Fruit fly (Drosophila melanogaster): Measurements from ENCODE around the gene CG3223.
"Not testable (repeated sequence)": the region's sequence is repeated elsewhere in the genome, so short reads cannot be mapped to it uniquely, and the experiment has no call there.

CG3223 gene

DNA sequence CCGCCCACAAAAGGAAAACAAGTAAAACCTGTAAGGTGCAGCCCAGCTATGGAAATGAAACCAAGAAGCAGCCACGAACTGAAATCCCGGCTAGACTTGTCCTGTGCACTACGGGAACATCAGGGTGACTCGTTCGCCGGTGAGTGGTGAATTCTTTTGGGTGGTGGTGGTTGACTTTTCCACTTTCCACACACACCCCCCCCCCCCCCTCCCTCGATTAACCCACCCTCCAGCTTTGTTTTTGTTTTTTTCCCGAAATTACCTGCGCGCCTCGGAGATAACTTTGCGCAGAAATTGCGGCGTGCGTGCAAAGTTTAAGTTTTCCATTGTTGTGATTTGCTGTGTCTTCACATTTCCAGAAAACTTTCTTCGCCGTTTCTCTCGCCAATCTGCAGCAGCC, 17.3 kb downstream of the CG3223 start:
- no peak for TF ChIP-seq noc (tag; optimal IDR thresholded peaks at IDR 0.05)

DNA sequence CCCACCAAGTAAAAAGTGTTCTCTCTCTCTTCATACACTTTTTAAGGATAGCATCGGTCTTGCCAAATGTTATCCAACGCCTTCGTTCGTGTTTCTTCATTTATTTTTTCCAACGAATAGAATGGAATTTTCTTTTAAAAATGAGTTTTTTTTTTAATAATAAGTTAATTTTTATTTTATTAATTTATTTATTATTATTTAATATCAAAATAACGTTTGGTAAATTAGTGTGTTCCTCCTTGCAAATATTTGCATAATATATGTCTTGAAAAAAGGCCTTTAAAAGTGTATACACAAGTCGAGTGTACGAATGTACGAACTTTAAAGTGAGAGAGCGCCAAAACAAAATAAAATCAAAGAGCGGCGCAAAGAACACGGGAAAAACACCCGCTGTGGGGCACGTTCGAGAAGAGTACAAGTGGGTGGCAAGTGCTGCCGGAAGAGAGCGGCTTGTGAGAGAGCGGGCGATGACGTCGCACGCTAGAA, 18.0 kb downstream of the CG3223 start:
- peak; percentile 69 for TF ChIP-seq noc (tag; optimal IDR thresholded peaks at IDR 0.05)

DNA sequence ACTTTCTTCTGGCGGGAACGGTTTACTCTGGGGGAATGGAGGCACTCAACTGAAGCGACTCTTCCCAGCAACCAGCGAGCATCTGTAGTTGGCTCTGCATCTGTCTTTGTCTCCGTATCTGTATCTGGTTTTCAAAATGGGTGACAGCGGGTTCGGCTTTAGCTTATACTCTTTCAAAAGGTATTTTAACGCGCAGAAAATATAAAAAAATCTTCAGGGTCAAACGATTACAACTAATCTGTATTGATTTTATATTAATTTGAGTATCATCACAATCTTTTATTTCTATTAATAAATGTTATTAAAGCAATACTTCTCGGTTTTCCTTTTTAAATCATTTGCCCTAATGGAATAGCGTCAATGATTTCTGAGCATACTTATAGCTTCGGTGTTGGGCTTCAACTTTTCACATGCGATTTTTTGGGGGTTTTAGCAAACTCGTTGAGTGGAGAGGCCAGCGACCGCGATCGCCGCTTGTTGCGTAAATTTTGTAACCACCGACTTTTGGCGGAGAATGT, 20.4 kb downstream of the CG3223 start, which contains the start of gene ImpE3:
ImpE3 (minus strand) TSS at position 51 of the 518 bp plus-strand sequence.
- peak; percentile 23 for TF ChIP-seq noc (tag; optimal IDR thresholded peaks at IDR 0.05)

DNA sequence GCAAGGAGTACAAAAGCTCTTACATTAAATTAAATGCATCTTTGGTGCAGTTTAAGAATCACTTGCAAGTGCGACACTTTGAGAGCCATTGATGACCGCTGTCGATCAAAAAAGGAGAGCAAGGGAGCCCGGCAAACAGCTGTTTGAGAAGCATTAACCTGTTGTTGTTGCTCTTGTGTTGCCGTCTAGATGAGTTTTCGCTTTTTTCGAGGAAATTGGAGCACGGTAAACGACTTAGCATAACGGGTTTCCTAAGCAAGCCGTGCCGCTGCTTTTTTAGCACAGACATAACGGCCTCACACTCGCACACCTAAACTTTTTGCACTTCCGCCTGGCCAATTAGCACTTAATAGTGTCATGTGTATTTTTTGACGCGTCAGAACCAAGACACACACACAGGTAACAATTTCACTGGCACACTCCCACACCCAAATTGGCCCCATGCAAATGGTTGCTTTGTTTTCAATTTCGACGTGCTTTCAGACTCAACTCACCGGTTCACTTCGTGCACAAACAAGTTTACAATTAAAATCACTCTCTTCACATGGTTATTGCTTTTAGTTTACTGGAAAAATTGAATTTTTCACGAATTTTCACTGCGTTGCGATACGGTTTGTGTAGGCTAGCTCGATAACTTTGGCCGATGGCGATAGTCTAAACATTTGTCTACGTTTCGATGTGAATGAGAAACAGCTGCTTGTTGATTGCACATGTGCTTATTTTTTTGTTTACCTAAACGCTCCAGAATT, 21.1 kb downstream of the CG3223 start, which contains the start of the genes CG10903 and CG2747:
CG10903 (plus strand) TSS at position 261 of the 749 bp plus-strand sequence.
CG2747 (minus strand) TSS at position 640 of the 749 bp plus-strand sequence.
- peak; percentile 68 for TF ChIP-seq noc (tag; optimal IDR thresholded peaks at IDR 0.05)

DNA sequence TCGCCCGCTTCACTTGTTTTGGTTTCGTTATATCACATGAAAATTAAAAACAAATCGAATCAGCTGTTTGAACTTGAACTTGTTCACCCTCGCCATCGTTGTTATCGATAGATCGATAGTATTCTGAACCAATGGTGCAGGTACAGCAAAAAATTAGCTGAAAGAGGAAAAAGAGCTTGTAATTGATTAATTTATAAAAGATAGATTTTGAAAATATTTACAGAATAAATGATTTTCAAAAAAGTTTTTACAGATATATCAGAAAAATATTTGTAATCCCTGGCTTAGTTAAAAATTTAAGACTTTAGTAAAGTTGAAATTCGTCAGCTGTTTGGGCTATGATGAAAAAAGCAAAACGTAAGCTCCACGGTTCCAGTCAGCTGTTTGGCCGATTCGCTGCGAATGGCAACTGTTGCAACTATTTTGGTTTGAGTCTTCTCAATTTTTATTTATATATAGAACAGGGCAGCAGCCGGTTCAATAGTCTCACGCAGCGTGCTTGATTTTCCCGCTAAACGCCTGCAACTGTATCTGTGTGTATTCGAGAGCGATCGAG, 23.8 kb downstream of the CG3223 start, which contains the start of the genes CG11035 and unc-45:
CG11035 (minus strand) TSS at position 87 of the 556 bp plus-strand sequence.
unc-45 (plus strand) TSS at position 379 of the 556 bp plus-strand sequence.
- TF ChIP-seq noc (tag; optimal IDR thresholded peaks at IDR 0.05), result no peak

DNA sequence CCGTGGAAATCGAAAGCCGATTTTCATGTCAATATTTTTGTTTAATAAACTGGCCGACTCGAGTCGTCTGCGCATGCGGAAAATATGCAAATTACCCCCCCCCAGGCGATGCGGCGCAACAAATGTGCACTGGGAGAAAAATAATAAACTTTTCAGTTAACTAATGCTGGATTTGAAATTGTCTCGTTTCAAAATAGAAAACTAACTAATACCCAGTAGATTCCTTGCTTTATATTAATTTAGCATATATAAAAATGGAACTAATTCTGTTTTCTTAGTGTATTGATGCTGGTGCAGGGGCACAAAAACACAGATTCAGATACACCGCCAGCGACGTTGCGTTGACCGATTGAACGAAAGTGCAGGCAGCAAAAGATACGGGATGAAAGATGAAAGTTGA, 28.7 kb downstream of the CG3223 start:
- no peak for TF ChIP-seq noc (tag; optimal IDR thresholded peaks at IDR 0.05)

DNA sequence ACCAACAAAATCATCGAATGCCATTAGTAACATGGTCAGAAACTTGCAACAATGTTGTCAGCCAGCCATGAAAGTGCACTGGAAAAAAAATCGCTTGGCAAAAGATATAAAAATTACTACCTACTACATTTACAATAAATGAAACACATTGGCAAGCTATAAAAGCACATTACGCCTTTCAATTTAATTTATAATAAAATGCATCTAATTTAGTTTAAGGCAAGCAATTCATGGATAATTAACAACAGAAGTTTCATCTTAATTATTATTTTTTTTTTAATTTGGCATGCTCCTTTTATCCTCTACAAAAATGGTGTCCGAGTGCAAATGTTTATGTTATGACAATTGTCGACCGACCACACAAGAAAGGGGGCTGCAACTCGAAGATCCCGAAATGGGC, 29.7 kb downstream of the CG3223 start:
- TF ChIP-seq noc (tag; optimal IDR thresholded peaks at IDR 0.05), result no peak

DNA sequence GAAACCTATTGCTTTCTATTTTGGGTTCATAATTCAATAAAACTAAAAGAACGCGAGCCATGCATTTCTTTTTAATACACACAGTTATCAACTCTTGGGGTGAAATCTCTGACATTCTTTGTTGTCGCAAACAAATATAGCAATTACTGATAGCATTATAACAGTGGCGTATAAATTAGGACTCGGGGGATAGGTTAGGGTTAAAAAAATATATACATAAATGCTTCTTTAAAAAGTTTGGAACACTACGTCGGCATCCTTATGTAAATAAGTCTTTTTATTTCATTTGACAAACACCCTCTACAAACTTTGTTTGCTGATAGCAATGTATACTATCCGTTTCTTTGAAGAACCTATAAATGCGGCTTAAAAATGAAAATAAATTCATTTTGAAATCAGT, 31.6 kb downstream of the CG3223 start, which contains the start of gene CG43060:
CG43060 (plus strand) TSS at position 382 of the 400 bp plus-strand sequence.
- TF ChIP-seq noc (tag; optimal IDR thresholded peaks at IDR 0.05), result no peak

DNA sequence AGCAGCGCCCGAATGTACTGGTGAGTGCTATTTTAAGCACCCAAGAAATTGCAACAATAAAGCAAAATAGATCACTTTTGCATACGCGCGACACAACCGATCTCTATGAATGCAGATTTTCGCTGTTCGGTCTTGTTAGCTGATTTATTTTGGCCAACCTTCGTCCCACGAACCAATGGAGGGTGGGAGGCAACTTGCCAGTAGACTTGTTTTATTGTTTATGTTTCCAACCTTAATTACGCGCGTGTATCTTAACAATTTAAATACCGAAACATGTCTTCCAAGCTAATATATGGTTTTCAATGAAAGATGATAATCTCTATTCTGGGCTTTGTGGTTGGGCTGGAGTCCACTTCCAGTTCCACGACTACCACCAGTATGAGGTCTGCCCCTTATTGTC, 39.7 kb downstream of the CG3223 start, which contains the start of gene CG43618:
CG43618 (plus strand) TSS at position 301 of the 400 bp plus-strand sequence.
- not testable (repeated sequence) for TF ChIP-seq noc (tag; optimal IDR thresholded peaks at IDR 0.05)

DNA sequence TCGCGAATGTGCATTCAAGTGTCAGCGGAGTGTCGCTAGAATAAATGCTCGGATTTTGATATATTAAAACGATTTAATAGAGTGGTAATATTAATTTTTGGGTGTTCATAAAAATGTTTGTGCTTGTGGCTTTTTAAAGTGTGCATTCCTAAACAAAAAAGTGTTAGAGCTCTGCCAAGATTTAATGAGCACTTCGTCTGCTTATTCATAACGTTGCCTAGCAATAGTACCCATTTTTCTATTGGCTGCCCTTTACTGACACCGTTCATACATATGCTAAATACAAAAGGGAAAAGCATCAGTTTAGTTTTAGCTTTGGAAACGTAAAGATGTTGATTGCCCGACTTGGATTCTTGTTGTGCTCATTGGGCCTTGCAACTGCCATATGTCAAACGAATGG, 40.2 kb downstream of the CG3223 start, which contains the start of gene CG43061:
CG43061 (plus strand) TSS at position 301 of the 400 bp plus-strand sequence.
- not testable (repeated sequence) for TF ChIP-seq noc (tag; optimal IDR thresholded peaks at IDR 0.05)

DNA sequence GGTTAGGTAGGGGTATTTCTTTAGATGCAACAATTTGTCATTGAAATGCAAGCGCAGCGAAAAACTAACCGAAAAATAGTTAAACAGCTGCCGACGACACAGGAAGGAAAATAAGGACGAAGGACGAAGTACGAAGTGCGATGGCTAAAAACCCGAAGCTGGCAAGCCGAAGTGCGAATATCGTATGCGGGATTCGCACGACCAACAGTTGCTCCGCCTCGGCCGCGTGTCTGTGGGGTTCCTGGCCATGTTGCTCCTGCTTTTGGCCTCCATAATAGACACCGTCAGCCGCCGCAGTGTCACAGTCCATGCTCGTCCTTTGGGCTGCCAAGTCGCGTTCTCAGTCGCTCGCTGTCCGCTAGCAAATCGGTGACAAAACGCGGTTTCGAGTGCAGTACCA, 49.8 kb downstream of the CG3223 start, which contains the start of gene mAChR-B:
mAChR-B (plus strand) TSS at position 301 of the 400 bp plus-strand sequence.
- no peak for TF ChIP-seq noc (tag; optimal IDR thresholded peaks at IDR 0.05)
